Fruit fly (Drosophila melanogaster) whole organism, embryonic: ENCODE measurements around the gene CG9184.

ENCODE experiments used
- BtbVII ChIP-seq: fragments of 200-800 bp; sonication (Bioruptor generic); optimal IDR thresholded peaks from 3 replicates; lab custom pipeline; 2017; ENCODE audit warnings: missing biosample characterization, mild to moderate bottlenecking, missing genetic modification characterization
- CG10209 ChIP-seq: fragments of 200-800 bp; sonication (Bioruptor generic); optimal IDR thresholded peaks from 3 replicates; lab custom pipeline; 2017; ENCODE audit warnings: missing biosample characterization, mild to moderate bottlenecking, missing genetic modification characterization, missing genetic modification reagents
- CG10979 ChIP-seq: fragments of 200-800 bp; sonication (Bioruptor generic); optimal IDR thresholded peaks from 2 replicates; lab custom pipeline; 2018; ENCODE audit warnings: missing biosample characterization, mild to moderate bottlenecking, missing genetic modification characterization, moderate library complexity
- CG11085 ChIP-seq: fragments of 200-800 bp; sonication (Bioruptor generic); IDR thresholded peaks from 2 replicates; pipeline ENCODE4 v1.3.6; 2022; ENCODE audit warnings: missing biosample characterization, missing genetic modification characterization
- CG12071 ChIP-seq: fragments of 200-800 bp; sonication (Bioruptor generic); optimal IDR thresholded peaks from 3 replicates; lab custom pipeline; 2018; ENCODE audit warnings: missing biosample characterization, mild to moderate bottlenecking, missing genetic modification characterization
- CG13775 ChIP-seq: fragments of 200-800 bp; sonication (Bioruptor generic); optimal IDR thresholded peaks from 3 replicates; lab custom pipeline; 2017; ENCODE audit warnings: missing biosample characterization, mild to moderate bottlenecking, missing genetic modification characterization
- CG14014 ChIP-seq: fragments of 200-800 bp; sonication (Bioruptor generic); IDR thresholded peaks from 2 replicates; pipeline ENCODE4 v1.3.6; 2022; ENCODE audit warnings: missing biosample characterization, missing genetic modification characterization
- CG14710 ChIP-seq: fragments of 200-800 bp; sonication (Bioruptor generic); optimal IDR thresholded peaks from 3 replicates; lab custom pipeline; 2019; ENCODE audit warnings: missing biosample characterization, mild to moderate bottlenecking, missing genetic modification characterization, moderate library complexity
- CG15269 ChIP-seq: fragments of 200-800 bp; sonication (Bioruptor generic); optimal IDR thresholded peaks from 2 replicates; lab custom pipeline; 2018; ENCODE audit warnings: missing biosample characterization, mild to moderate bottlenecking, missing genetic modification characterization, moderate library complexity
- CG1529 ChIP-seq: fragments of 200-800 bp; sonication (Bioruptor generic); optimal IDR thresholded peaks from 3 replicates; lab custom pipeline; 2018; ENCODE audit warnings: missing biosample characterization, missing genetic modification characterization
- CG2678 ChIP-seq: fragments of 200-800 bp; sonication (Bioruptor generic); optimal IDR thresholded peaks from 3 replicates; lab custom pipeline; 2019; ENCODE audit warnings: missing biosample characterization, mild to moderate bottlenecking, missing genetic modification characterization, moderate library complexity
- CG2875 ChIP-seq: fragments of 200-800 bp; sonication (Bioruptor generic); optimal IDR thresholded peaks from 2 replicates; lab custom pipeline; 2017; ENCODE audit warnings: missing biosample characterization, mild to moderate bottlenecking, missing genetic modification characterization, missing genetic modification reagents
- CG30020 ChIP-seq: fragments of 200-800 bp; optimal IDR thresholded peaks from 2 replicates; lab custom pipeline; 2019; ENCODE audit warnings: missing biosample characterization, mild to moderate bottlenecking, missing genetic modification characterization, moderate library complexity
- CG30403 ChIP-seq: fragments of 200-800 bp; sonication (Bioruptor generic); optimal IDR thresholded peaks from 3 replicates; lab custom pipeline; 2016; ENCODE audit warnings: missing biosample characterization, missing genetic modification characterization
- CG31224 ChIP-seq: fragments of 200-800 bp; sonication (Bioruptor generic); IDR thresholded peaks from 2 replicates; pipeline ENCODE4 v1.3.6; 2022; ENCODE audit warnings: missing biosample characterization, missing genetic modification characterization
- CG31365 ChIP-seq: fragments of 200-800 bp; sonication (Bioruptor generic); optimal IDR thresholded peaks from 2 replicates; lab custom pipeline; 2018; ENCODE audit warnings: missing biosample characterization, mild to moderate bottlenecking, missing genetic modification characterization
- CG32532 ChIP-seq: fragments of 200-800 bp; sonication (Bioruptor generic); IDR thresholded peaks from 2 replicates; pipeline ENCODE4 v1.3.6; 2022; ENCODE audit warnings: missing biosample characterization, missing genetic modification characterization
- CG33557 ChIP-seq: fragments of 200-800 bp; sonication (Bioruptor generic); optimal IDR thresholded peaks from 2 replicates; lab custom pipeline; 2019; ENCODE audit warnings: missing biosample characterization, mild to moderate bottlenecking, missing genetic modification characterization, moderate library complexity
- CG4282 ChIP-seq: fragments of 200-800 bp; sonication (Bioruptor generic); optimal IDR thresholded peaks from 2 replicates; lab custom pipeline; 2016; ENCODE audit warnings: missing biosample characterization, missing genetic modification characterization
- CG5245 ChIP-seq: fragments of 200-800 bp; sonication (Bioruptor generic); optimal IDR thresholded peaks from 3 replicates; lab custom pipeline; 2016; ENCODE audit warnings: missing biosample characterization, missing genetic modification characterization
- CG6272 ChIP-seq: fragments of 200-800 bp; sonication (Bioruptor generic); IDR thresholded peaks from 2 replicates; pipeline ENCODE4 v1.3.6; 2022; ENCODE audit warnings: missing biosample characterization, missing genetic modification characterization
- CG7556 ChIP-seq: fragments of 200-800 bp; sonication (Bioruptor generic); optimal IDR thresholded peaks from 2 replicates; lab custom pipeline; 2017; ENCODE audit warnings: missing biosample characterization, mild to moderate bottlenecking, missing genetic modification characterization
- CG9609 ChIP-seq: fragments of 200-800 bp; sonication (Bioruptor generic); optimal IDR thresholded peaks from 3 replicates; lab custom pipeline; 2016; ENCODE audit warnings: missing biosample characterization, missing genetic modification characterization
- CrebB ChIP-seq: fragments of 200-800 bp; sonication (Bioruptor generic); optimal IDR thresholded peaks from 3 replicates; lab custom pipeline; 2018; ENCODE audit warnings: missing biosample characterization, mild to moderate bottlenecking, missing genetic modification characterization
- Dip2 ChIP-seq: fragments of 200-800 bp; sonication (Bioruptor generic); IDR thresholded peaks from 2 replicates; pipeline ENCODE4 v1.3.6; 2022; ENCODE audit warnings: missing biosample characterization, missing genetic modification characterization
- Doc2 ChIP-seq: fragments of 200-800 bp; sonication (Bioruptor generic); IDR thresholded peaks from 2 replicates; pipeline ENCODE4 v1.3.6; 2022; ENCODE audit warnings: missing biosample characterization, missing genetic modification characterization
- Drgx ChIP-seq: fragments of 200-800 bp; sonication (Bioruptor generic); IDR thresholded peaks from 2 replicates; pipeline ENCODE4 v1.3.6; 2022; ENCODE audit warnings: missing biosample characterization, missing genetic modification characterization
- Eip74EF ChIP-seq, 2 experiments: fragments of 200-800 bp in 1 of 2; fragments of >200 bp in 1 of 2; sonication (Bioruptor generic) in 1 of 2; optimal IDR thresholded peaks; 2 replicates each; lab custom pipeline; 2017 to 2019; ENCODE audit warnings: missing biosample characterization in 2 of 2, missing genetic modification characterization in 2 of 2, mild to moderate bottlenecking in 1 of 2, moderate library complexity in 1 of 2
- HmgD ChIP-seq: fragments of 200-800 bp; sonication (Bioruptor generic); optimal IDR thresholded peaks from 3 replicates; lab custom pipeline; 2016; ENCODE audit warnings: missing biosample characterization, missing genetic modification characterization
- Hsf ChIP-seq: fragments of 200-800 bp; sonication (Bioruptor generic); optimal IDR thresholded peaks from 3 replicates; lab custom pipeline; 2016; ENCODE audit warnings: missing biosample characterization, missing genetic modification characterization
- Med ChIP-seq: fragments of 200-800 bp; sonication (Bioruptor generic); peaks from one replicate; lab custom pipeline; 2016; ENCODE audit warnings: missing biosample characterization, missing genetic modification characterization, mild to moderate bottlenecking, inconsistent platforms, moderate library complexity
- Sox100B ChIP-seq: fragments of 200-800 bp; sonication (Bioruptor generic); optimal IDR thresholded peaks from 3 replicates; lab custom pipeline; 2018; ENCODE audit warnings: missing biosample characterization, mild to moderate bottlenecking, missing genetic modification characterization
- Sox102F ChIP-seq: fragments of 200-800 bp; sonication (Bioruptor generic); optimal IDR thresholded peaks from 2 replicates; lab custom pipeline; 2018; ENCODE audit warnings: missing biosample characterization, mild to moderate bottlenecking, missing genetic modification characterization, moderate library complexity
- Spps ChIP-seq: fragments of 200-800 bp; sonication (Bioruptor generic); optimal IDR thresholded peaks from 2 replicates; lab custom pipeline; 2018; ENCODE audit warnings: missing biosample characterization, mild to moderate bottlenecking, missing genetic modification characterization
- Tbp ChIP-seq: fragments of >200 bp; optimal IDR thresholded peaks from 2 replicates; lab custom pipeline; 2018; ENCODE audit warnings: missing biosample characterization, missing genetic modification characterization
- ato ChIP-seq: fragments of 200-800 bp; sonication (Bioruptor generic); IDR thresholded peaks from 2 replicates; pipeline ENCODE4 v1.3.6; 2022; ENCODE audit warnings: missing biosample characterization, missing genetic modification characterization; ENCODE audit not compliant: partially characterized antibody
- caup ChIP-seq: fragments of 200-800 bp; sonication (Bioruptor generic); optimal IDR thresholded peaks from 3 replicates; lab custom pipeline; 2017; ENCODE audit warnings: missing biosample characterization, mild to moderate bottlenecking, missing genetic modification characterization, moderate library complexity; ENCODE audit not compliant: severe bottlenecking
- chm ChIP-seq: fragments of 200-800 bp; sonication (Bioruptor generic); IDR thresholded peaks from 2 replicates; pipeline ENCODE4 v1.3.6; 2022; ENCODE audit warnings: missing biosample characterization, missing genetic modification characterization
- crc ChIP-seq: fragments of 200-800 bp; sonication (Bioruptor generic); optimal IDR thresholded peaks from 2 replicates; lab custom pipeline; 2016; ENCODE audit warnings: missing biosample characterization, missing genetic modification characterization
- dati ChIP-seq: fragments of 200-800 bp; sonication (Bioruptor generic); IDR thresholded peaks from 2 replicates; pipeline ENCODE4 v1.3.6; 2022; ENCODE audit warnings: missing biosample characterization, missing genetic modification characterization
- dimm ChIP-seq: fragments of 200-800 bp; sonication (Bioruptor generic); IDR thresholded peaks from 2 replicates; pipeline ENCODE4 v1.3.6; 2022; ENCODE audit warnings: missing biosample characterization, missing genetic modification characterization
- her ChIP-seq: fragments of 200-800 bp; sonication (Bioruptor generic); optimal IDR thresholded peaks from 2 replicates; lab custom pipeline; 2016; ENCODE audit warnings: missing biosample characterization, missing genetic modification characterization
- hkb ChIP-seq, 2 experiments: fragments of 200-800 bp in 1 of 2; fragments of >200 bp in 1 of 2; sonication (Bioruptor generic) in 1 of 2; IDR thresholded peaks in 1 of 2; optimal IDR thresholded peaks in 1 of 2; 2 replicates each; pipeline versions ENCODE4 v1.3.6 to Lab custom; 2017 to 2022; ENCODE audit warnings: missing biosample characterization in 1 of 2, missing genetic modification characterization in 1 of 2
- insv ChIP-seq, 2 experiments: fragments of 200-800 bp; sonication (Bioruptor generic); optimal IDR thresholded peaks; 3 replicates each; lab custom pipeline; 2016 to 2018; ENCODE audit warnings: missing biosample characterization in 2 of 2, missing genetic modification characterization in 2 of 2
- nau ChIP-seq: fragments of 200-800 bp; sonication (Bioruptor generic); optimal IDR thresholded peaks from 3 replicates; lab custom pipeline; 2017; ENCODE audit warnings: missing biosample characterization, mild to moderate bottlenecking, missing genetic modification characterization, missing genetic modification reagents
- phol ChIP-seq: fragments of 200-800 bp; sonication (Bioruptor generic); optimal IDR thresholded peaks from 3 replicates; lab custom pipeline; 2018; ENCODE audit warnings: missing biosample characterization, mild to moderate bottlenecking, missing genetic modification characterization, moderate library complexity
- salm ChIP-seq: fragments of 200-800 bp; sonication (Bioruptor generic); optimal IDR thresholded peaks from 2 replicates; lab custom pipeline; 2018; ENCODE audit warnings: missing biosample characterization, mild to moderate bottlenecking, missing genetic modification characterization
- seq ChIP-seq: fragments of 200-800 bp; sonication (Bioruptor generic); IDR thresholded peaks from 2 replicates; pipeline ENCODE4 v1.3.6; 2022; ENCODE audit warnings: missing biosample characterization, missing genetic modification characterization
- ssp ChIP-seq: fragments of 200-800 bp; sonication (Bioruptor generic); IDR thresholded peaks from 2 replicates; pipeline ENCODE4 v1.3.6; 2022; ENCODE audit warnings: missing biosample characterization, missing genetic modification characterization

CG9184 gene

DNA sequence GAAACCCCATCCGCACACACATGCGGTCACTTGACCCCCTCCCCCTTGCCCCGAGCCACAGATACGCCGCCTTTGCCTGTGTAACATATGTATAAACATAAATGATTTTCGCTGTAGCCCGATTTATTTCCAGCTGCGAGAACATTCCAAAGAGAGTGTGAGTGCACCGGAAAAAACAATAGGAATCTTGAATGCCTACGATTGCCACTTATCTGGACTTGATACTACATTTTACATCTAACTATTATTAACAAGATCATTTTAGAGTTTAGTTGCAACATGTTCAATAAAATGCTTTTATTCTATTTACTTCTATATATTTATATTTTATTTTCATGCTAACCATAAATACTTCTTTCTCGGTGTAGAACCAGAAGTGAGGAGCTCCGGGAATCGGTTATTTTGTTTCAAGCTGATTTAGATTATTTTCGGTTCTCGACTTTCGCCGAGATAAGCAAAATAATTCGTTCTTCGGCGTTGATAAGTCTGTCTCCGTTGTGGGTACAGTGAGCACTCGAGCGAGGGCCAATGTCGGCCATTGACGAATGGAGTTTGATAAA, 22.4 kb downstream of the CG9184 start (continued):
- peak; percentile 92 for TF ChIP-seq CG14710 (tag; lab: Kevin White, UChicago)
- TF ChIP-seq CG33557 = peak; percentile 81
- peak; percentile 58 for TF ChIP-seq CrebB
- TF ChIP-seq insv (GFP tag; optimal IDR thresholded peaks at IDR 0.05; lab: Kevin White, UChicago) = peak in 1 of 2 experiments; percentile 30
- peak; percentile 62 for TF ChIP-seq CG6272
- TF ChIP-seq CG13775 = peak; percentile 72
- no peak for TF ChIP-seq Tbp (GFP tag; lab: Kevin White, UChicago)
- peak; percentile 79 for TF ChIP-seq CG10209 (GFP tag; lab: Kevin White, UChicago)
- peak; percentile 41 for TF ChIP-seq CG30020 (tag; lab: Kevin White, UChicago)
- 0 out of 2 replicates have a peak, but pooled peaks have one; percentile 11 for TF ChIP-seq dati (GFP tag; lab: Robert Waterston, UW)
- TF ChIP-seq Doc2 (GFP tag; lab: Robert Waterston, UW) = no peak
- TF ChIP-seq CG15269 (tag; lab: Kevin White, UChicago) = peak; percentile 78
- TF ChIP-seq CG9609 (GFP tag; lab: Kevin White, UChicago) = peak; percentile 8
- TF ChIP-seq Hsf = peak; percentile 50
- TF ChIP-seq CG14014 = peak; percentile 71
- TF ChIP-seq CG11085 (GFP tag; lab: Robert Waterston, UW) = no peak
- peak; percentile 88 for TF ChIP-seq phol (tag; lab: Kevin White, UChicago)
- TF ChIP-seq hkb (optimal IDR thresholded peaks at IDR 0.05; lab: Kevin White, UChicago) = no peak
- peak; percentile 90 for TF ChIP-seq hkb (GFP tag; IDR thresholded peaks at IDR 0.05; lab: Robert Waterston, UW)
- TF ChIP-seq Med (GFP tag; lab: Kevin White, UChicago) = peak; percentile 74
- peak; percentile 88 for TF ChIP-seq BtbVII (GFP tag; lab: Kevin White, UChicago)
- peak; percentile 77 for TF ChIP-seq caup (GFP tag; lab: Kevin White, UChicago)
- TF ChIP-seq CG31224 = peak; percentile 67
- peak; percentile 81 for TF ChIP-seq CG2875 (GFP tag; lab: Kevin White, UChicago)
- no peak for TF ChIP-seq CG4282 (GFP tag; lab: Kevin White, UChicago)
- TF ChIP-seq Sox100B = no peak
- TF ChIP-seq CG12071 (GFP tag; lab: Kevin White, UChicago) = no peak
- TF ChIP-seq CG5245 (GFP tag; lab: Kevin White, UChicago) = peak; percentile 77
- peak; percentile 93 for TF ChIP-seq CG10979 (tag; lab: Kevin White, UChicago)
- peak in 1 of 2 experiments; percentile 83 for TF ChIP-seq Eip74EF (GFP tag; optimal IDR thresholded peaks at IDR 0.05; lab: Kevin White, UChicago)
- peak; percentile 32 for TF ChIP-seq CG31365
- peak; percentile 67 for TF ChIP-seq ssp (GFP tag; lab: Robert Waterston, UW)
- no peak for TF ChIP-seq Dip2 (GFP tag; lab: Robert Waterston, UW)
- TF ChIP-seq chm (GFP tag; lab: Robert Waterston, UW) = peak; percentile 74; the same call in 1 of the 2 replicates
- peak; percentile 90 for TF ChIP-seq CG2678 (tag; lab: Kevin White, UChicago)
- no peak for TF ChIP-seq HmgD (GFP tag; lab: Kevin White, UChicago)
- peak; percentile 77 for TF ChIP-seq CG1529
- TF ChIP-seq Sox102F (GFP tag; lab: Kevin White, UChicago) = no peak
- TF ChIP-seq CG7556 (GFP tag; lab: Kevin White, UChicago) = peak; percentile 89
- TF ChIP-seq Spps (tag; lab: Kevin White, UChicago) = peak; percentile 74
- no peak for TF ChIP-seq crc (GFP tag; lab: Kevin White, UChicago)
- TF ChIP-seq CG30403 (GFP tag; lab: Kevin White, UChicago) = peak; percentile 82
- no peak for TF ChIP-seq ato (GFP tag; lab: Robert Waterston, UW)
- TF ChIP-seq CG32532 (GFP tag; lab: Robert Waterston, UW) = peak; percentile 79
- TF ChIP-seq nau (GFP tag; lab: Kevin White, UChicago) = no peak
- TF ChIP-seq her = peak; percentile 23
- peak; percentile 23; the same call in 1 of the 2 replicates for TF ChIP-seq Drgx (GFP tag; lab: Robert Waterston, UW)
- no peak for TF ChIP-seq dimm
- TF ChIP-seq salm (tag; lab: Kevin White, UChicago) = peak; percentile 72
- peak; percentile 52; the same call in 1 of the 2 replicates for TF ChIP-seq seq (GFP tag; lab: Robert Waterston, UW)
